Worm (Caenorhabditis elegans): ENCODE results near the gene rpoa-49.

- TF ChIP-seq flt-1 (GFP tag; IDR thresholded peaks at IDR 0.05), result no peak
- TF ChIP-seq med-1 (GFP tag; optimal IDR thresholded peaks at IDR 0.05; ENCODE audit: insufficient read depth), result no peak
- no peak for TF ChIP-seq klf-2 (GFP tag; conservative IDR thresholded peaks at IDR 0.05)
- TF ChIP-seq tab-1 (GFP tag; IDR thresholded peaks at IDR 0.05), result no peak
- TF ChIP-seq T22C8.4 (GFP tag; IDR thresholded peaks at IDR 0.05), result no peak
- TF ChIP-seq ref-1 (GFP tag; conservative IDR thresholded peaks at IDR 0.05), result no peak
Observed at ce11 chrII:37213-37612, 7.6 kb upstream of the rpoa-49 start, which contains the start of gene F23F1.6.
